Worm (Caenorhabditis elegans) whole organism, L4 larva: ENCODE data around the gene lin-24.

Experiments
- ama-1 ChIP-seq: fragments of 150-350 bp; optimal IDR thresholded peaks from 2 replicates; lab custom pipeline; 2014; ENCODE audit warnings: inconsistent platforms, mixed read lengths
- lin-13 ChIP-seq: fragments of 150-350 bp; optimal IDR thresholded peaks from 2 replicates; lab custom pipeline; 2014; ENCODE audit warnings: missing biosample characterization, missing genetic modification reagents, missing genetic modification characterization
- nhr-28 ChIP-seq: fragments of 150-350 bp; optimal IDR thresholded peaks from 2 replicates; lab custom pipeline; 2014; ENCODE audit warnings: missing biosample characterization, missing genetic modification characterization
- set-16 ChIP-seq: fragments of 200-800 bp; sonication (Bioruptor generic); IDR thresholded peaks from 2 replicates; pipeline ENCODE4 v1.3.6; 2022; ENCODE audit warnings: missing genetic modification reagents, missing genetic modification characterization, missing compliant biosample characterization
- skn-1 ChIP-seq: fragments of 150-350 bp; optimal IDR thresholded peaks from 2 replicates; lab custom pipeline; 2014; ENCODE audit warnings: missing biosample characterization, missing genetic modification characterization
- unc-62 ChIP-seq, 3 experiments: fragments of 150-350 bp in 1 of 3; sonication (generic microtip); optimal IDR thresholded peaks in 2 of 3; peaks in 1 of 3; 1 replicate in 1 of 3; 2 replicates in 2 of 3; lab custom pipeline; 2014 to 2017; ENCODE audit warnings: missing biosample characterization in 3 of 3, missing genetic modification characterization in 3 of 3, missing genetic modification reagents in 3 of 3, missing genotype in 1 of 3
- zip-11 ChIP-seq: fragments of 200-800 bp; sonication (Bioruptor generic); IDR thresholded peaks from 2 replicates; pipeline ENCODE4 v1.3.6; 2022; ENCODE audit warnings: missing genetic modification characterization, missing compliant biosample characterization

DNA sequence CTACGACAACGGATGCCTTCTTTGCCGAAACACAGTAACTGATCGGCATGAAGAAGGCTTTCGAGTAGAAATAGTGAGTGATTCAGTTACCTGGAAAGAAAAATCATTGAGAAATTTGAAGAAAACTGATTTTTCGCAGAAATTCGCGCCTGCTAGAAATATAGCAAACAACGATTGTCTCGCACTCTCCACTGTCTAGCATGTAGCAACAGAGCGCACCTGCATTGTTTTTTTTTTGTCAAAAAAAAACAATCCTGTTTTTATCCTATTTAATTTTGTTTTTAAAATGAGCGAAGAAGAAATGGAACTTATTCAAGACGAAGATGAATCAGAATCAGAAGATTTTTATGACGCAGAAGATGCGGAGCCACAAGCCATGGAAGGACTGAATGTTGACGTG is 8.2 kb upstream of the lin-24 start, which contains the start of the genes ddb-1 and M18.6:
- TF ChIP-seq unc-62 (GFP tag; optimal IDR thresholded peaks at IDR 0.05 in 1 of 2; lab: Kevin White, UChicago), result no peak
- no peak for TF ChIP-seq unc-62 (tag; optimal IDR thresholded peaks at IDR 0.05; lab: Kevin White, UChicago)
- TF ChIP-seq lin-13 (GFP tag; lab: Kevin White, UChicago), result no peak
- TF ChIP-seq nhr-28, result peak; percentile 25
- no peak for TF ChIP-seq set-16
- no peak for TF ChIP-seq skn-1 (tag; lab: Kevin White, UChicago)
- TF ChIP-seq zip-11, result no peak
- no peak for TF ChIP-seq ama-1
